Fruit fly (Drosophila melanogaster): ENCODE results near the gene CG13385.

- peak; percentile 13 for TF ChIP-seq h (GFP tag; optimal IDR thresholded peaks at IDR 0.05)
- no peak for TF ChIP-seq sv (GFP tag; optimal IDR thresholded peaks at IDR 0.05)
- TF ChIP-seq usp (GFP tag; optimal IDR thresholded peaks at IDR 0.05), result no peak
- peak in 1 of 2 experiments; percentile 18 for TF ChIP-seq foxo (GFP tag; optimal IDR thresholded peaks at IDR 0.05)
- no peak for TF ChIP-seq psq (GFP tag; optimal IDR thresholded peaks at IDR 0.05)
- TF ChIP-seq dl (GFP tag; optimal IDR thresholded peaks at IDR 0.05; ENCODE audit: insufficient read depth in 1 of 2, partially characterized antibody in 2 of 2), result no peak
- TF ChIP-seq CG9705 (GFP tag; optimal IDR thresholded peaks at IDR 0.05), result no peak
- peak; percentile 54 for TF ChIP-seq Dif (GFP tag; optimal IDR thresholded peaks at IDR 0.05; ENCODE audit: partially characterized antibody)
- TF ChIP-seq Myc (optimal IDR thresholded peaks at IDR 0.05), result peak; percentile 52
- no peak for TF ChIP-seq Abd-B (GFP tag; optimal IDR thresholded peaks at IDR 0.05)
Measured at dm6 chr2L:8414887-8415883, 18.7 kb downstream of the CG13385 start, which contains the start of the genes CG13398 and Akap200.

Data from whole organism, wandering third instar larva.